Worm (Caenorhabditis elegans) whole organism, L1 larva: ENCODE measurements around the gene K08B12.3.

Experiments used
- C04F5.9 ChIP-seq: sonication (generic microtip); optimal IDR thresholded peaks from 2 replicates; lab custom pipeline; 2016; ENCODE audit warnings: missing genetic modification characterization, missing compliant biosample characterization
- C16A3.4 ChIP-seq: fragments of 150-350 bp; optimal IDR thresholded peaks from 2 replicates; lab custom pipeline; 2014; ENCODE audit warnings: missing biosample characterization, missing genetic modification characterization
- C34B4.2 ChIP-seq: sonication (generic microtip); optimal IDR thresholded peaks from 2 replicates; lab custom pipeline; 2017; ENCODE audit warnings: mild to moderate bottlenecking, missing genetic modification characterization, missing compliant biosample characterization
- F16B12.6 ChIP-seq: fragments of 150-350 bp; optimal IDR thresholded peaks from 2 replicates; lab custom pipeline; 2014; ENCODE audit warnings: missing biosample characterization, missing genetic modification characterization
- ama-1 ChIP-seq: fragments of 150-350 bp; optimal IDR thresholded peaks from 2 replicates; lab custom pipeline; 2014
- ceh-82 ChIP-seq, 3 experiments: fragments of 150-350 bp in 1 of 3; sonication (generic microtip) in 2 of 3; optimal IDR thresholded peaks; 2 replicates each; lab custom pipeline; 2014 to 2017; ENCODE audit warnings: missing biosample characterization in 3 of 3, missing genetic modification characterization in 3 of 3
- ceh-88 ChIP-seq: fragments of 200-800 bp; sonication (Bioruptor generic); IDR thresholded peaks from 2 replicates; pipeline ENCODE4 v1.3.6; 2022; ENCODE audit warnings: missing genetic modification characterization, missing compliant biosample characterization
- ces-1 ChIP-seq: fragments of 150-350 bp; optimal IDR thresholded peaks from 2 replicates; lab custom pipeline; 2014; ENCODE audit warnings: missing biosample characterization, missing genetic modification reagents, missing genetic modification characterization
- dpl-1 ChIP-seq, 3 experiments: fragments of 150-350 bp in 2 of 3; sonication (generic microtip) in 1 of 3; optimal IDR thresholded peaks; 2 replicates each; lab custom pipeline; 2014 to 2017; ENCODE audit warnings: missing biosample characterization in 3 of 3, missing genetic modification characterization in 3 of 3, missing genetic modification reagents in 3 of 3
- efl-1 ChIP-seq, 4 experiments: fragments of 150-350 bp; optimal IDR thresholded peaks in 3 of 4; peaks in 1 of 4; 1 replicate in 1 of 4; 2 replicates in 3 of 4; lab custom pipeline; 2014; ENCODE audit warnings: missing biosample characterization in 2 of 4, missing genetic modification characterization in 2 of 4, missing genetic modification reagents in 2 of 4
- efl-3 ChIP-seq: fragments of 200-800 bp; sonication (Bioruptor generic); optimal IDR thresholded peaks from 2 replicates; lab custom pipeline; 2018; ENCODE audit warnings: mild to moderate bottlenecking, missing genetic modification characterization, missing compliant biosample characterization
- egl-13 ChIP-seq: sonication (generic microtip); optimal IDR thresholded peaks from 2 replicates; lab custom pipeline; 2016; ENCODE audit warnings: missing genotype, missing genetic modification reagents, missing genetic modification characterization, missing compliant biosample characterization
- elt-2 ChIP-seq: sonication (generic microtip); optimal IDR thresholded peaks from 2 replicates; lab custom pipeline; 2016; ENCODE audit warnings: missing genetic modification characterization, mild to moderate bottlenecking, inconsistent platforms, missing compliant biosample characterization, missing genetic modification reagents
- elt-3 ChIP-seq, 6 experiments: fragments of 150-350 bp in 1 of 6; sonication (generic microtip); optimal IDR thresholded peaks; 2 replicates each; lab custom pipeline; 2017 to 2018; ENCODE audit warnings: missing biosample characterization in 6 of 6, missing genetic modification characterization in 6 of 6, inconsistent platforms in 1 of 6
- grh-1 ChIP-seq: fragments of 200-800 bp; sonication (Bioruptor generic); IDR thresholded peaks from 2 replicates; pipeline ENCODE4 v1.3.6; 2022; ENCODE audit warnings: missing genetic modification reagents, missing genetic modification characterization, missing compliant biosample characterization
- hlh-4 ChIP-seq: sonication (generic microtip); optimal IDR thresholded peaks from 2 replicates; lab custom pipeline; 2016; ENCODE audit warnings: mild to moderate bottlenecking, missing genetic modification characterization, missing compliant biosample characterization
- hpl-2 ChIP-seq: fragments of 150-350 bp; optimal IDR thresholded peaks from 2 replicates; lab custom pipeline; 2014; ENCODE audit warnings: missing biosample characterization, missing genetic modification reagents, missing genetic modification characterization
- irx-1 ChIP-seq: sonication (generic microtip); optimal IDR thresholded peaks from 2 replicates; lab custom pipeline; 2016; ENCODE audit warnings: missing genetic modification characterization, missing compliant biosample characterization
- jun-1 ChIP-seq: fragments of 150-350 bp; optimal IDR thresholded peaks from 2 replicates; lab custom pipeline; 2014; ENCODE audit warnings: missing biosample characterization, missing genetic modification reagents, missing genetic modification characterization
- lin-35 ChIP-seq, 2 experiments: fragments of 150-350 bp; optimal IDR thresholded peaks; 2 replicates each; lab custom pipeline; 2014; ENCODE audit warnings: missing biosample characterization in 2 of 2, missing genetic modification characterization in 2 of 2, missing genetic modification reagents in 2 of 2
- lir-3 ChIP-seq: sonication (generic microtip); optimal IDR thresholded peaks from 2 replicates; lab custom pipeline; 2016; ENCODE audit warnings: mild to moderate bottlenecking, missing genetic modification characterization, moderate library complexity, missing compliant biosample characterization; ENCODE audit not compliant: poor library complexity
- lsy-2 ChIP-seq, 2 experiments: fragments of 150-350 bp; optimal IDR thresholded peaks; 2 replicates each; lab custom pipeline; 2014; ENCODE audit warnings: missing biosample characterization in 2 of 2, missing genetic modification characterization in 2 of 2
- mab-9 ChIP-seq: fragments of 200-800 bp; sonication (Bioruptor generic); IDR thresholded peaks from 2 replicates; pipeline ENCODE4 v1.3.6; 2022; ENCODE audit warnings: missing genetic modification reagents, missing genetic modification characterization, missing compliant biosample characterization
- mdl-1 ChIP-seq, 2 experiments: fragments of 150-350 bp; optimal IDR thresholded peaks; 2 replicates each; lab custom pipeline; 2014 to 2017; ENCODE audit warnings: missing biosample characterization in 2 of 2, missing genetic modification characterization in 2 of 2, inconsistent platforms in 1 of 2
- mep-1 ChIP-seq: fragments of 150-350 bp; optimal IDR thresholded peaks from 2 replicates; lab custom pipeline; 2014; ENCODE audit warnings: missing biosample characterization, missing genetic modification characterization
- nhr-19 ChIP-seq: fragments of 200-800 bp; sonication (Bioruptor generic); conservative IDR thresholded peaks from 2 replicates; pipeline ENCODE4 v1.3.6; 2022; ENCODE audit warnings: missing genetic modification characterization, missing compliant biosample characterization
- nhr-47 ChIP-seq: sonication (generic microtip); optimal IDR thresholded peaks from 2 replicates; lab custom pipeline; 2016; ENCODE audit warnings: mild to moderate bottlenecking, missing genetic modification characterization, moderate library complexity, missing compliant biosample characterization
- nhr-71 ChIP-seq: sonication (generic microtip); optimal IDR thresholded peaks from 2 replicates; lab custom pipeline; 2016; ENCODE audit warnings: mild to moderate bottlenecking, missing genetic modification characterization, moderate library complexity, missing compliant biosample characterization
- nhr-84 ChIP-seq: sonication (generic microtip); optimal IDR thresholded peaks from 2 replicates; lab custom pipeline; 2017; ENCODE audit warnings: missing biosample characterization, missing genetic modification characterization
- rnt-1 ChIP-seq: sonication (generic microtip); optimal IDR thresholded peaks from 2 replicates; lab custom pipeline; 2016; ENCODE audit warnings: mild to moderate bottlenecking, missing genetic modification characterization, moderate library complexity, missing compliant biosample characterization
- skn-1 ChIP-seq: fragments of 150-350 bp; optimal IDR thresholded peaks from 2 replicates; lab custom pipeline; 2014; ENCODE audit warnings: missing biosample characterization, missing genetic modification characterization
- sptf-1 ChIP-seq: fragments of 150-350 bp; optimal IDR thresholded peaks from 2 replicates; lab custom pipeline; 2014; ENCODE audit warnings: missing biosample characterization, missing genetic modification characterization
- tlp-1 ChIP-seq: fragments of 150-350 bp; optimal IDR thresholded peaks from 2 replicates; lab custom pipeline; 2014; ENCODE audit warnings: missing biosample characterization, missing genetic modification characterization
- unc-86 ChIP-seq: sonication (generic microtip); optimal IDR thresholded peaks from 2 replicates; lab custom pipeline; 2016; ENCODE audit warnings: missing genetic modification characterization, missing compliant biosample characterization
- zag-1 ChIP-seq: fragments of 150-350 bp; optimal IDR thresholded peaks from 2 replicates; lab custom pipeline; 2014; ENCODE audit warnings: missing biosample characterization, missing genetic modification characterization
- zip-4 ChIP-seq: fragments of 200-800 bp; sonication (Bioruptor generic); optimal IDR thresholded peaks from 2 replicates; lab custom pipeline; 2018; ENCODE audit warnings: mild to moderate bottlenecking, missing genetic modification characterization, moderate library complexity, missing compliant biosample characterization
- ztf-11 ChIP-seq, 2 experiments: sonication (generic microtip); optimal IDR thresholded peaks; 2 replicates each; lab custom pipeline; 2016 to 2017; ENCODE audit warnings: missing genetic modification characterization in 2 of 2, missing biosample characterization in 1 of 2, missing compliant biosample characterization in 1 of 2

K08B12.3 gene

DNA sequence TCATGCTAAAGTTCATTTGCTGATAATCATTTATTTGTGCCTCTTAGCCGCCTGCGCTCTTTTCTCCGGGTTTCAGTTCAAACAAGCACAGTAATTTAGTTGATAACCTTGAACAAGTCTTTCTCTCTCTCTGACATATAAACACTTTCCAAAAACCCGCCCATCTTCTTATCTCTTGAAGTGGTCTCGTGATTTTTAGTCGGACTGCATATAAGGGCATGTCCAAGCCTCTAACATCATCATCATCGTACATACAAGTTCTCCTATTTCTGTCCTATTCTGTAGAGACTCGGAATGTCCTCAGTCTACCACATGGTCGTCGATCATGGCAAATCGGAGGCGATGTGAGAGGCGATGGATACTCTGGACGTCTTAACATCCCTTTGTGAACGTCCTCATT, 41.2 kb downstream of the K08B12.3 start, which contains the start of gene F31F7.1 (continued):
- no peak for TF ChIP-seq ceh-88 (GFP tag; lab: Robert Waterston, UW)
- TF ChIP-seq efl-3 (GFP tag; lab: Kevin White, UChicago): no peak
- TF ChIP-seq sptf-1 (tag; lab: Kevin White, UChicago): no peak
- TF ChIP-seq mab-9 (GFP tag; lab: Robert Waterston, UW): no peak
- TF ChIP-seq F16B12.6 (tag; lab: Kevin White, UChicago): no peak
- TF ChIP-seq elt-2: peak; percentile 95
- no peak for TF ChIP-seq hlh-4 (tag; lab: Kevin White, UChicago)
- TF ChIP-seq mep-1 (tag; lab: Kevin White, UChicago): peak; percentile 22
- no peak for TF ChIP-seq ztf-11 (tag; optimal IDR thresholded peaks at IDR 0.05; lab: Kevin White, UChicago)
- TF ChIP-seq nhr-71 (tag; lab: Kevin White, UChicago): peak; percentile 75
- no peak for TF ChIP-seq skn-1 (tag; lab: Kevin White, UChicago)
- peak in 5 of 6 experiments; percentile 25 to 88 (median 66) for TF ChIP-seq elt-3 (tag; optimal IDR thresholded peaks at IDR 0.05; lab: Kevin White, UChicago)
- peak; percentile 59 for TF ChIP-seq nhr-19 (GFP tag; lab: Robert Waterston, UW)
- no peak for TF ChIP-seq egl-13 (tag; lab: Kevin White, UChicago)
- no peak for TF ChIP-seq hpl-2
- TF ChIP-seq tlp-1 (tag; lab: Kevin White, UChicago): no peak
- peak; percentile 25 for TF ChIP-seq C16A3.4 (tag; lab: Kevin White, UChicago)
- peak in 1 of 2 experiments; percentile 74 for TF ChIP-seq mdl-1 (tag; optimal IDR thresholded peaks at IDR 0.05; lab: Kevin White, UChicago)
- no peak for TF ChIP-seq C34B4.2
- TF ChIP-seq irx-1: no peak
- no peak for TF ChIP-seq ceh-82 (tag; optimal IDR thresholded peaks at IDR 0.05; lab: Kevin White, UChicago)
- TF ChIP-seq C04F5.9 (tag; lab: Kevin White, UChicago): no peak
- TF ChIP-seq ces-1 (GFP tag; lab: Kevin White, UChicago): no peak
- TF ChIP-seq unc-86 (tag; lab: Kevin White, UChicago): no peak
- no peak for TF ChIP-seq lir-3 (tag; lab: Kevin White, UChicago)
- TF ChIP-seq nhr-84 (tag; lab: Kevin White, UChicago): no peak
- peak; percentile 55 for TF ChIP-seq jun-1 (tag; lab: Kevin White, UChicago)
- TF ChIP-seq rnt-1: no peak
- TF ChIP-seq zip-4 (GFP tag; lab: Kevin White, UChicago): no peak
- peak in 1 of 3 experiments; percentile 23 for TF ChIP-seq dpl-1 (GFP tag; optimal IDR thresholded peaks at IDR 0.05; lab: Kevin White, UChicago)
- TF ChIP-seq nhr-47: peak; percentile 3

DNA sequence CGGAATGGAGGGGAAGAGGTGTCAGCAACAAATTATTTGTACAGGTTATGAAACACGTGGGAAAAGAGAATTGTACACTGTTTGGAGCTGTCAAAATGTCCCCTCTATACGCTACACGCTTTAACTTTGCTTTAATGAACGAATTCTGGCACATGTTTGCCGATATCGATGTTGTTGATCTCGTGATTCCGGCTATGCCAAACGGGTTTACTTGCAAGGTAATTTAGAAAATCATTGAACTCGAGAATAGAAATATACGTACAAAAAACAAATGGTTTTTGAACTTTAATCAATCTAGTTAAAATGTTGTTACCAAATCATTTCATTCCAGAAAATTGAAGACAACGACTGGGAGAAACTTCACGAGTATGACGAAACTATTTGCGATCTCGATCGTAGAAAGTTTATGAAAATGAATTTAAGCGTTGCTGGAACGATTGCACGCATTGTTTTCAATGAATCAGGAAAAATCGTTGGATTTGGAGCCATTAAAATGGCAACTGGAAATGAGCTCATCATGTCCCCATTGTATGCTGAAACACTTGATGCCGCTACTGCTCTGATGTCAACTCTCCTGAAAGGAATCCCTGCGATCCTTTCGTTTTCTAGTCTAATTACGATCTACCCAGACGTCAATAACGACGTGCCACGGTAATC, 42.3 kb downstream of the K08B12.3 start:
- TF ChIP-seq grh-1 (GFP tag; lab: Robert Waterston, UW) (no peak), zag-1 (tag; lab: Kevin White, UChicago) (no peak), elt-3 (tag; optimal IDR thresholded peaks at IDR 0.05; lab: Kevin White, UChicago) (peak in 1 of 6 experiments; percentile 11), nhr-19 (GFP tag; lab: Robert Waterston, UW) (no peak), lin-35 (GFP tag; optimal IDR thresholded peaks at IDR 0.05; lab: Kevin White, UChicago) (peak in 1 of 2 experiments; percentile 36), efl-1 (optimal IDR thresholded peaks at IDR 0.05; lab: Kevin White, UChicago) (no peak), efl-1 (GFP tag; optimal IDR thresholded peaks at IDR 0.05 in 1 of 2; lab: Kevin White, UChicago) (peak in 1 of 2 experiments; percentile 85), lsy-2 (tag; optimal IDR thresholded peaks at IDR 0.05; lab: Kevin White, UChicago) (peak in 1 of 2 experiments; percentile 16), ama-1 (lab: Kevin White, UChicago) (peak; percentile 8)
